Fruit fly (Drosophila melanogaster) whole organism, embryonic: ENCODE measurements around the gene CG14961.

Source experiments
- Aef1 ChIP-seq: fragments of 200-800 bp; sonication (Bioruptor generic); IDR thresholded peaks from 3 replicates; pipeline ENCODE4 v1.3.6; 2022; ENCODE audit warnings: missing biosample characterization, missing genetic modification characterization
- Atf6 ChIP-seq: fragments of 200-800 bp; sonication (Bioruptor generic); IDR thresholded peaks from 2 replicates; pipeline ENCODE4 v1.3.6; 2022; ENCODE audit warnings: missing biosample characterization, missing genetic modification characterization
- Awh ChIP-seq: fragments of 200-800 bp; sonication (Bioruptor generic); IDR thresholded peaks from 2 replicates; pipeline ENCODE4, ENCODE4 v1.3.6; 2022; ENCODE audit warnings: missing biosample characterization, missing genetic modification characterization
- BEAF-32 ChIP-seq: fragments of 200-800 bp; sonication (Bioruptor generic); optimal IDR thresholded peaks from 3 replicates; lab custom pipeline; 2017; ENCODE audit warnings: missing biosample characterization, missing genetic modification characterization, mild to moderate bottlenecking, moderate library complexity, missing genetic modification reagents
- Bdp1 ChIP-seq: fragments of 200-800 bp; sonication (Bioruptor generic); optimal IDR thresholded peaks from 3 replicates; lab custom pipeline; 2016; ENCODE audit warnings: missing biosample characterization, missing genetic modification characterization
- BtbVII ChIP-seq: fragments of 200-800 bp; sonication (Bioruptor generic); optimal IDR thresholded peaks from 3 replicates; lab custom pipeline; 2017; ENCODE audit warnings: missing biosample characterization, mild to moderate bottlenecking, missing genetic modification characterization
- CG10147 ChIP-seq: fragments of 200-800 bp; sonication (Bioruptor generic); optimal IDR thresholded peaks from 2 replicates; lab custom pipeline; 2019; ENCODE audit warnings: missing biosample characterization, mild to moderate bottlenecking, missing genetic modification characterization, moderate library complexity
- CG10366 ChIP-seq: fragments of 200-800 bp; sonication (Bioruptor generic); IDR thresholded peaks from 2 replicates; pipeline ENCODE4 v1.3.6; 2022; ENCODE audit warnings: missing biosample characterization, missing genetic modification characterization
- CG11085 ChIP-seq: fragments of 200-800 bp; sonication (Bioruptor generic); IDR thresholded peaks from 2 replicates; pipeline ENCODE4 v1.3.6; 2022; ENCODE audit warnings: missing biosample characterization, missing genetic modification characterization
- CG1233 ChIP-seq: fragments of 200-800 bp; sonication (Bioruptor generic); optimal IDR thresholded peaks from 4 replicates; lab custom pipeline; 2018; ENCODE audit warnings: missing biosample characterization, mild to moderate bottlenecking, missing genetic modification characterization
- CG12744 ChIP-seq: fragments of 200-800 bp; sonication (Bioruptor generic); optimal IDR thresholded peaks from 2 replicates; lab custom pipeline; 2016; ENCODE audit warnings: missing biosample characterization, missing genetic modification characterization
- CG14710 ChIP-seq: fragments of 200-800 bp; sonication (Bioruptor generic); optimal IDR thresholded peaks from 3 replicates; lab custom pipeline; 2019; ENCODE audit warnings: missing biosample characterization, mild to moderate bottlenecking, missing genetic modification characterization, moderate library complexity
- CG17802 ChIP-seq: fragments of 200-800 bp; sonication (Bioruptor generic); optimal IDR thresholded peaks from 2 replicates; lab custom pipeline; 2018; ENCODE audit warnings: missing biosample characterization, mild to moderate bottlenecking, missing genetic modification characterization, moderate library complexity
- CG18764 ChIP-seq: fragments of 200-800 bp; sonication (Bioruptor generic); optimal IDR thresholded peaks from 3 replicates; lab custom pipeline; 2016; ENCODE audit warnings: missing biosample characterization, missing genetic modification characterization
- CG2129 ChIP-seq: fragments of 200-800 bp; sonication (Bioruptor generic); IDR thresholded peaks from 2 replicates; pipeline ENCODE4 v1.3.6; 2022; ENCODE audit warnings: missing biosample characterization, missing genetic modification characterization; ENCODE audit not compliant: partially characterized antibody
- CG2712 ChIP-seq: fragments of 200-800 bp; optimal IDR thresholded peaks from 3 replicates; lab custom pipeline; 2019; ENCODE audit warnings: missing biosample characterization, mild to moderate bottlenecking, missing genetic modification characterization, moderate library complexity
- CG30403 ChIP-seq: fragments of 200-800 bp; sonication (Bioruptor generic); optimal IDR thresholded peaks from 3 replicates; lab custom pipeline; 2016; ENCODE audit warnings: missing biosample characterization, missing genetic modification characterization
- CG3407 ChIP-seq: fragments of 200-800 bp; sonication (Bioruptor generic); optimal IDR thresholded peaks from 2 replicates; lab custom pipeline; 2018; ENCODE audit warnings: missing biosample characterization, mild to moderate bottlenecking, missing genetic modification characterization
- CG9797 ChIP-seq: fragments of 200-800 bp; sonication (Bioruptor generic); optimal IDR thresholded peaks from 3 replicates; lab custom pipeline; 2018; ENCODE audit warnings: missing biosample characterization, mild to moderate bottlenecking, missing genetic modification characterization
- Dip3 ChIP-seq: fragments of 200-800 bp; sonication (Bioruptor generic); optimal IDR thresholded peaks from 3 replicates; lab custom pipeline; 2016; ENCODE audit warnings: missing biosample characterization, missing genetic modification characterization
- Dref ChIP-seq: fragments of 200-800 bp; sonication (Bioruptor generic); IDR thresholded peaks from 2 replicates; pipeline ENCODE4 v1.3.6; 2022; ENCODE audit warnings: missing biosample characterization, missing genetic modification characterization
- E2f2 ChIP-seq: fragments of 200-800 bp; sonication (Bioruptor generic); IDR thresholded peaks from 2 replicates; pipeline ENCODE4 v1.3.6; 2022; ENCODE audit warnings: missing biosample characterization, missing genetic modification characterization
- HLH4C ChIP-seq: fragments of 200-800 bp; sonication (Bioruptor generic); IDR thresholded peaks from 3 replicates; pipeline ENCODE4 v1.3.6; 2022; ENCODE audit warnings: missing biosample characterization, missing genetic modification characterization; ENCODE audit not compliant: partially characterized antibody
- Lpt ChIP-seq: fragments of >200 bp; optimal IDR thresholded peaks from 2 replicates; lab custom pipeline; 2018; ENCODE audit warnings: missing biosample characterization, missing genetic modification characterization
- NK7.1 ChIP-seq: fragments of 200-800 bp; sonication (Bioruptor generic); optimal IDR thresholded peaks from 3 replicates; lab custom pipeline; 2016; ENCODE audit warnings: missing biosample characterization, missing genetic modification characterization
- Stat92E ChIP-seq, 3 experiments: fragments of >200 bp in 2 of 3; fragments of 200-800 bp in 1 of 3; sonication (Bioruptor generic) in 1 of 3; optimal IDR thresholded peaks; 2 replicates each; lab custom pipeline; 2017 to 2019; ENCODE audit warnings: missing biosample characterization in 3 of 3, missing genetic modification characterization in 3 of 3, mild to moderate bottlenecking in 1 of 3, moderate library complexity in 1 of 3
- aop ChIP-seq: fragments of 200-800 bp; sonication (Bioruptor generic); IDR thresholded peaks from 2 replicates; pipeline ENCODE4 v1.3.6; 2022; ENCODE audit warnings: missing biosample characterization, missing genetic modification characterization
- ash1 ChIP-seq: fragments of 200-800 bp; sonication (Bioruptor generic); optimal IDR thresholded peaks from 2 replicates; lab custom pipeline; 2018; ENCODE audit warnings: missing biosample characterization, mild to moderate bottlenecking, missing genetic modification characterization
- ato ChIP-seq: fragments of 200-800 bp; sonication (Bioruptor generic); IDR thresholded peaks from 2 replicates; pipeline ENCODE4 v1.3.6; 2022; ENCODE audit warnings: missing biosample characterization, missing genetic modification characterization; ENCODE audit not compliant: partially characterized antibody
- cato ChIP-seq: fragments of 200-800 bp; sonication (Bioruptor generic); optimal IDR thresholded peaks from 2 replicates; lab custom pipeline; 2016; ENCODE audit warnings: missing biosample characterization, missing genetic modification characterization, borderline replicate concordance
- cg ChIP-seq: fragments of 200-800 bp; sonication (Bioruptor generic); optimal IDR thresholded peaks from 3 replicates; lab custom pipeline; 2019; ENCODE audit warnings: missing biosample characterization, mild to moderate bottlenecking, missing genetic modification characterization, moderate library complexity
- chm ChIP-seq: fragments of 200-800 bp; sonication (Bioruptor generic); IDR thresholded peaks from 2 replicates; pipeline ENCODE4 v1.3.6; 2022; ENCODE audit warnings: missing biosample characterization, missing genetic modification characterization
- dmrt99B ChIP-seq: fragments of 200-800 bp; sonication (Bioruptor generic); optimal IDR thresholded peaks from 2 replicates; lab custom pipeline; 2018; ENCODE audit warnings: missing biosample characterization, mild to moderate bottlenecking, missing genetic modification characterization, moderate library complexity
- fu2 ChIP-seq: fragments of 200-800 bp; sonication (Bioruptor generic); optimal IDR thresholded peaks from 2 replicates; lab custom pipeline; 2016; ENCODE audit warnings: missing biosample characterization, missing genetic modification characterization
- gcm ChIP-seq: fragments of 200-800 bp; sonication (Bioruptor generic); optimal IDR thresholded peaks from 2 replicates; lab custom pipeline; 2019; ENCODE audit warnings: missing biosample characterization, mild to moderate bottlenecking, missing genetic modification characterization, moderate library complexity
- gcm2 ChIP-seq: fragments of 200-800 bp; sonication (Bioruptor generic); optimal IDR thresholded peaks from 2 replicates; lab custom pipeline; 2016; ENCODE audit warnings: missing biosample characterization, missing genetic modification characterization
- her ChIP-seq: fragments of 200-800 bp; sonication (Bioruptor generic); optimal IDR thresholded peaks from 2 replicates; lab custom pipeline; 2016; ENCODE audit warnings: missing biosample characterization, missing genetic modification characterization
- ind ChIP-seq: fragments of 200-800 bp; sonication (Bioruptor generic); optimal IDR thresholded peaks from 3 replicates; lab custom pipeline; 2016; ENCODE audit warnings: missing biosample characterization, missing genetic modification characterization
- insv ChIP-seq, 2 experiments: fragments of 200-800 bp; sonication (Bioruptor generic); optimal IDR thresholded peaks; 3 replicates each; lab custom pipeline; 2016 to 2018; ENCODE audit warnings: missing biosample characterization in 2 of 2, missing genetic modification characterization in 2 of 2
- lab ChIP-seq: fragments of 200-800 bp; sonication (Bioruptor generic); optimal IDR thresholded peaks from 3 replicates; lab custom pipeline; 2017; ENCODE audit warnings: missing biosample characterization, missing genetic modification characterization, mild to moderate bottlenecking, moderate library complexity, missing genetic modification reagents
- lov ChIP-seq, 2 experiments: fragments of 200-800 bp in 1 of 2; fragments of >200 bp in 1 of 2; sonication (Bioruptor generic) in 1 of 2; IDR thresholded peaks in 1 of 2; optimal IDR thresholded peaks in 1 of 2; 2 replicates in 1 of 2; 3 replicates in 1 of 2; pipeline versions ENCODE4 v1.3.6 to Lab custom; 2017 to 2022; ENCODE audit warnings: missing biosample characterization in 1 of 2, missing genetic modification characterization in 1 of 2
- maf-S ChIP-seq: fragments of 200-800 bp; sonication (Bioruptor generic); optimal IDR thresholded peaks from 2 replicates; lab custom pipeline; 2016; ENCODE audit warnings: missing biosample characterization, missing genetic modification characterization
- nau ChIP-seq: fragments of 200-800 bp; sonication (Bioruptor generic); optimal IDR thresholded peaks from 3 replicates; lab custom pipeline; 2017; ENCODE audit warnings: missing biosample characterization, mild to moderate bottlenecking, missing genetic modification characterization, missing genetic modification reagents
- pan ChIP-seq, 4 experiments: fragments of >200 bp in 3 of 4; fragments of 200-800 bp in 1 of 4; sonication (Bioruptor generic) in 1 of 4; optimal IDR thresholded peaks in 3 of 4; IDR thresholded peaks in 1 of 4; 2 replicates each; pipeline versions ENCODE4 v1.3.6 to Lab custom; 2017 to 2022; ENCODE audit warnings: missing biosample characterization in 2 of 4, missing genetic modification characterization in 2 of 4, mixed read lengths in 1 of 4
- pros ChIP-seq: fragments of 200-800 bp; sonication (Bioruptor generic); optimal IDR thresholded peaks from 3 replicates; lab custom pipeline; 2019; ENCODE audit warnings: missing biosample characterization, mild to moderate bottlenecking, missing genetic modification characterization, moderate library complexity
- pum ChIP-seq: fragments of 200-800 bp; sonication (Bioruptor generic); optimal IDR thresholded peaks from 2 replicates; lab custom pipeline; 2016; ENCODE audit warnings: missing biosample characterization, missing genetic modification characterization
- schlank ChIP-seq: fragments of 200-800 bp; sonication (Bioruptor generic); optimal IDR thresholded peaks from 2 replicates; lab custom pipeline; 2018; ENCODE audit warnings: missing biosample characterization, mild to moderate bottlenecking, missing genetic modification characterization
- shn ChIP-seq: fragments of 200-800 bp; sonication (Bioruptor generic); optimal IDR thresholded peaks from 3 replicates; lab custom pipeline; 2016; ENCODE audit warnings: missing biosample characterization, missing genetic modification characterization
- stwl ChIP-seq: fragments of 200-800 bp; sonication (Bioruptor generic); optimal IDR thresholded peaks from 3 replicates; lab custom pipeline; 2018; ENCODE audit warnings: missing biosample characterization, mild to moderate bottlenecking, missing genetic modification characterization, moderate library complexity
- ttk ChIP-seq: fragments of 200-800 bp; sonication (Bioruptor generic); IDR thresholded peaks from 2 replicates; pipeline ENCODE4 v2.1.2; 2022; ENCODE audit warnings: missing biosample characterization, missing genetic modification characterization

The CG14961 gene

dm6 chr3L:3334784-3335183 lies 4.9 kb downstream of the CG14961 start, which contains the start of gene CG14969 (continued):
- peak; percentile 37 for TF ChIP-seq CG14710 (tag; lab: Kevin White, UChicago)
- TF ChIP-seq chm (GFP tag; lab: Robert Waterston, UW): no peak; the same call in 1 of the 2 replicates
- peak; percentile 15 for TF ChIP-seq CG2712
- no peak for TF ChIP-seq pum (GFP tag; lab: Kevin White, UChicago)
- TF ChIP-seq her: peak; percentile 3
- TF ChIP-seq CG11085: no peak
- peak in 1 of 2 experiments; percentile 0 for TF ChIP-seq insv (GFP tag; optimal IDR thresholded peaks at IDR 0.05; lab: Kevin White, UChicago)
- TF ChIP-seq shn (GFP tag; lab: Kevin White, UChicago): no peak
- TF ChIP-seq CG3407 (GFP tag; lab: Kevin White, UChicago): no peak
- no peak for TF ChIP-seq schlank (tag; lab: Kevin White, UChicago)
- no peak for TF ChIP-seq nau (GFP tag; lab: Kevin White, UChicago)
- TF ChIP-seq Dip3 (GFP tag; lab: Kevin White, UChicago): no peak
- no peak for TF ChIP-seq lov (optimal IDR thresholded peaks at IDR 0.05; lab: Kevin White, UChicago)
- TF ChIP-seq lov (GFP tag; IDR thresholded peaks at IDR 0.05; lab: Robert Waterston, UW): no peak
- no peak for TF ChIP-seq pros (GFP tag; lab: Kevin White, UChicago)
- TF ChIP-seq CG1233 (GFP tag; lab: Kevin White, UChicago): no peak
- TF ChIP-seq gcm2: no peak
- no peak for TF ChIP-seq ind (GFP tag; lab: Kevin White, UChicago)
- TF ChIP-seq Aef1 (GFP tag; lab: Robert Waterston, UW): no peak
- TF ChIP-seq CG9797: peak; percentile 10
- no peak for TF ChIP-seq cg (GFP tag; lab: Kevin White, UChicago)
- 0 out of 3 replicates have a peak, but pooled peaks have one; percentile 24 for TF ChIP-seq HLH4C (GFP tag; lab: Robert Waterston, UW)
- TF ChIP-seq Awh (GFP tag; lab: Robert Waterston, UW): no peak
- no peak for TF ChIP-seq CG12744 (GFP tag; lab: Kevin White, UChicago)
- no peak for TF ChIP-seq ttk (GFP tag; lab: Robert Waterston, UW)
- no peak for TF ChIP-seq CG2129 (GFP tag; lab: Robert Waterston, UW)
- no peak for TF ChIP-seq gcm (GFP tag; lab: Kevin White, UChicago)
- no peak for TF ChIP-seq Bdp1 (GFP tag; lab: Kevin White, UChicago)
- no peak for TF ChIP-seq CG10147 (GFP tag; lab: Kevin White, UChicago)
- no peak for TF ChIP-seq Atf6 (GFP tag; lab: Robert Waterston, UW)
- no peak for TF ChIP-seq ash1 (GFP tag; lab: Kevin White, UChicago)
- no peak for TF ChIP-seq BtbVII (GFP tag; lab: Kevin White, UChicago)
- no peak for TF ChIP-seq aop (GFP tag; lab: Robert Waterston, UW)
- TF ChIP-seq dmrt99B (tag; lab: Kevin White, UChicago): no peak
- no peak for TF ChIP-seq Lpt (GFP tag; lab: Kevin White, UChicago)
- TF ChIP-seq BEAF-32: peak; percentile 54
- TF ChIP-seq CG30403 (GFP tag; lab: Kevin White, UChicago): no peak
- TF ChIP-seq fu2 (GFP tag; lab: Kevin White, UChicago): no peak
- TF ChIP-seq Stat92E (GFP tag; optimal IDR thresholded peaks at IDR 0.05; lab: Kevin White, UChicago): no peak
- no peak for TF ChIP-seq maf-S (GFP tag; lab: Kevin White, UChicago)
- no peak; the same call in 1 of the 2 replicates for TF ChIP-seq ato (GFP tag; lab: Robert Waterston, UW)
- no peak for TF ChIP-seq CG10366 (GFP tag; lab: Robert Waterston, UW)
- TF ChIP-seq Dref (GFP tag; lab: Robert Waterston, UW): peak; percentile 75
- TF ChIP-seq pan (optimal IDR thresholded peaks at IDR 0.05; lab: Kevin White, UChicago): no peak
- TF ChIP-seq pan (GFP tag; optimal IDR thresholded peaks at IDR 0.05 in 1 of 2, IDR thresholded peaks at IDR 0.05 in 1 of 2): no peak
- peak; percentile 50 for TF ChIP-seq stwl
- TF ChIP-seq CG17802 (tag; lab: Kevin White, UChicago): no peak
- no peak for TF ChIP-seq NK7.1 (GFP tag; lab: Kevin White, UChicago)
- TF ChIP-seq E2f2 (GFP tag; lab: Robert Waterston, UW): peak; percentile 95
- no peak for TF ChIP-seq cato (GFP tag; lab: Kevin White, UChicago)
- no peak for TF ChIP-seq lab (GFP tag; lab: Kevin White, UChicago)
- peak; percentile 97 for TF ChIP-seq CG18764
